Fruit fly (Drosophila melanogaster) whole organism, wandering third instar larva: ENCODE measurements around the gene Gycbeta100B.

Source experiments
- Abd-B ChIP-seq: fragments of >200 bp; optimal IDR thresholded peaks from 2 replicates; lab custom pipeline; 2017; ENCODE audit warnings: missing biosample characterization, missing genetic modification characterization
- CG32264 ChIP-seq: fragments of 200-800 bp; sonication (Bioruptor generic); optimal IDR thresholded peaks from 2 replicates; lab custom pipeline; 2016; ENCODE audit warnings: missing biosample characterization, missing genetic modification characterization
- CG9705 ChIP-seq: fragments of 200-800 bp; sonication (Bioruptor generic); optimal IDR thresholded peaks from 2 replicates; lab custom pipeline; 2018; ENCODE audit warnings: missing biosample characterization, mild to moderate bottlenecking, missing genetic modification characterization
- Dif ChIP-seq: fragments of 200-275, 200-300 bp; sonication (Bioruptor generic); optimal IDR thresholded peaks from 2 replicates; lab custom pipeline; 2018; ENCODE audit warnings: missing biosample characterization, missing genetic modification characterization; ENCODE audit not compliant: partially characterized antibody
- Mio ChIP-seq: sonication (Bioruptor generic); optimal IDR thresholded peaks from 2 replicates; lab custom pipeline; 2016; ENCODE audit warnings: missing biosample characterization, missing genetic modification characterization
- OdsH ChIP-seq: fragments of 200-800 bp; sonication (Bioruptor generic); optimal IDR thresholded peaks from 2 replicates; lab custom pipeline; 2016; ENCODE audit warnings: missing biosample characterization, mild to moderate bottlenecking, missing genetic modification characterization
- brk ChIP-seq: fragments of 200-800 bp; sonication (Bioruptor generic); optimal IDR thresholded peaks from 2 replicates; lab custom pipeline; 2016; ENCODE audit warnings: missing biosample characterization, mild to moderate bottlenecking, missing genetic modification characterization
- h ChIP-seq: fragments of 200-800 bp; sonication (Bioruptor generic); optimal IDR thresholded peaks from 3 replicates; lab custom pipeline; 2016; ENCODE audit warnings: missing biosample characterization, mild to moderate bottlenecking, missing genetic modification characterization
- jim ChIP-seq: fragments of 175-275, 200-325 bp; sonication (Bioruptor generic); optimal IDR thresholded peaks from 2 replicates; lab custom pipeline; 2016; ENCODE audit warnings: missing biosample characterization, mild to moderate bottlenecking, missing genetic modification characterization
- psq ChIP-seq: fragments of 200-800 bp; sonication (Bioruptor generic); optimal IDR thresholded peaks from 3 replicates; lab custom pipeline; 2017; ENCODE audit warnings: missing biosample characterization, mild to moderate bottlenecking, missing genetic modification characterization, moderate library complexity
- rgr ChIP-seq: fragments of 200-800 bp; sonication (Bioruptor generic); optimal IDR thresholded peaks from 3 replicates; lab custom pipeline; 2016; ENCODE audit warnings: missing biosample characterization, mild to moderate bottlenecking, missing genetic modification characterization
- tai ChIP-seq: sonication (Bioruptor generic); optimal IDR thresholded peaks from 2 replicates; lab custom pipeline; 2016; ENCODE audit warnings: missing biosample characterization, missing genetic modification characterization
- usp ChIP-seq: fragments of >200 bp; optimal IDR thresholded peaks from 2 replicates; lab custom pipeline; 2017; ENCODE audit warnings: missing biosample characterization, missing genetic modification characterization

- TF ChIP-seq CG9705 (GFP tag; lab: Kevin White, UChicago) (no peak), Dif (peak; percentile 54), Abd-B (GFP tag; lab: Kevin White, UChicago) (no peak), usp (GFP tag; lab: Kevin White, UChicago) (no peak), tai (GFP tag; lab: Kevin White, UChicago) (no peak), h (GFP tag; lab: Kevin White, UChicago) (peak; percentile 45), rgr (GFP tag; lab: Kevin White, UChicago) (no peak), brk (GFP tag; lab: Kevin White, UChicago) (no peak), CG32264 (GFP tag; lab: Kevin White, UChicago) (no peak), psq (GFP tag; lab: Kevin White, UChicago) (peak; percentile 30), OdsH (GFP tag; lab: Kevin White, UChicago) (no peak), Mio (GFP tag; lab: Kevin White, UChicago) (no peak), jim (no peak)
Observed at dm6 chr3R:31195695-31196113, 61.5 kb downstream of the Gycbeta100B start, which contains the start of gene mesh.
